3 fruit fly cellular contexts compared by ENCODE assay signal in genomic region chr3R:28553023-28553422, dm6.
TF ChIP-seq lines count a peak whose summit lies in the region.

No protein-coding gene starts in this region.

- no peak for TF ChIP-seq CTCF in whole organism, embryonic (GFP tag; optimal IDR thresholded peaks at IDR 0.05; lab: Kevin White, UChicago)

TF ChIP-seq in whole organism, adult, 20 proteins besides CTCF, POLR2A, EP300 and RAD21:
- TF ChIP-seq kay (GFP tag; lab: Kevin White, UChicago; ENCODE audit: borderline replicate concordance) = peak; percentile 65
- TF ChIP-seq bab1 (GFP tag; optimal IDR thresholded peaks at IDR 0.05; lab: Kevin White, UChicago) = no peak
- no peak for TF ChIP-seq CG5204 (GFP tag; optimal IDR thresholded peaks at IDR 0.05; lab: Kevin White, UChicago)
- no peak for TF ChIP-seq cnc (optimal IDR thresholded peaks at IDR 0.05; lab: Kevin White, UChicago)

TF ChIP-seq in whole organism, embryonic, 481 proteins besides CTCF, POLR2A, EP300 and RAD21:
- TF ChIP-seq Opbp (GFP tag; IDR thresholded peaks at IDR 0.05; lab: Robert Waterston, UW; ENCODE audit: partially characterized antibody) (no peak), Blimp-1 (GFP tag; optimal IDR thresholded peaks at IDR 0.05; lab: Kevin White, UChicago) (peak; percentile 12), bsh (GFP tag; optimal IDR thresholded peaks at IDR 0.05; lab: Kevin White, UChicago) (peak in 1 of 2 experiments; percentile 40), CG10979 (tag; optimal IDR thresholded peaks at IDR 0.05; lab: Kevin White, UChicago) (peak; percentile 3), CG1603 (tag; optimal IDR thresholded peaks at IDR 0.05; lab: Kevin White, UChicago) (peak; percentile 19), tap (tag; optimal IDR thresholded peaks at IDR 0.05; lab: Kevin White, UChicago) (no peak), slp2 (GFP tag; optimal IDR thresholded peaks at IDR 0.05; lab: Kevin White, UChicago) (no peak), sens (GFP tag; lab: Kevin White, UChicago) (peak; percentile 39), CG2712 (tag; optimal IDR thresholded peaks at IDR 0.05; lab: Kevin White, UChicago) (no peak)

TF ChIP-seq in whole organism, prepupa, 60 proteins besides CTCF, POLR2A, EP300 and RAD21:
- TF ChIP-seq Blimp-1 (GFP tag; optimal IDR thresholded peaks at IDR 0.05; lab: Kevin White, UChicago) (no peak), fkh (GFP tag; optimal IDR thresholded peaks at IDR 0.05; lab: Kevin White, UChicago) (peak; percentile 52), topi (GFP tag; optimal IDR thresholded peaks at IDR 0.05; lab: Kevin White, UChicago) (no peak), salr (GFP tag; optimal IDR thresholded peaks at IDR 0.05; lab: Kevin White, UChicago) (no peak)
